4 worm cellular contexts compared by ENCODE assay signal in genomic region chrII:6061495-6061894, ce11.
TF ChIP-seq lines count a peak whose summit lies in the region.

No protein-coding gene starts in this region.

TF ChIP-seq in whole organism, L2 larva, 48 proteins besides CTCF, POLR2A, EP300 and RAD21 (continues in another document):
- no peak for TF ChIP-seq ZK546.5 (tag; optimal IDR thresholded peaks at IDR 0.05; lab: Kevin White, UChicago)
- TF ChIP-seq R02D3.7 (tag; optimal IDR thresholded peaks at IDR 0.05; lab: Kevin White, UChicago), result no peak
- no peak for TF ChIP-seq elt-1 (tag; optimal IDR thresholded peaks at IDR 0.05; lab: Kevin White, UChicago)
- TF ChIP-seq skn-1 (tag; optimal IDR thresholded peaks at IDR 0.05; lab: Kevin White, UChicago), result no peak
- peak; percentile 72 for TF ChIP-seq snpc-4 (tag; optimal IDR thresholded peaks at IDR 0.05; lab: Kevin White, UChicago)
- peak; percentile 56 for TF ChIP-seq nhr-129 (tag; optimal IDR thresholded peaks at IDR 0.05; lab: Kevin White, UChicago)
- no peak for TF ChIP-seq nhr-12 (tag; optimal IDR thresholded peaks at IDR 0.05; lab: Kevin White, UChicago)
- peak; percentile 95 for TF ChIP-seq sma-9 (GFP tag; optimal IDR thresholded peaks at IDR 0.05; lab: Kevin White, UChicago)
- no peak for TF ChIP-seq sma-9 (tag; optimal IDR thresholded peaks at IDR 0.05; lab: Kevin White, UChicago)
- no peak for TF ChIP-seq elt-3 (tag; optimal IDR thresholded peaks at IDR 0.05; lab: Kevin White, UChicago)
- no peak for TF ChIP-seq nhr-25 (tag; optimal IDR thresholded peaks at IDR 0.05; lab: Kevin White, UChicago)
- TF ChIP-seq nhr-21 (tag; optimal IDR thresholded peaks at IDR 0.05; lab: Kevin White, UChicago), result peak; percentile 79
- no peak for TF ChIP-seq ceh-82 (tag; optimal IDR thresholded peaks at IDR 0.05; lab: Kevin White, UChicago)
- TF ChIP-seq ztf-4 (tag; optimal IDR thresholded peaks at IDR 0.05; lab: Kevin White, UChicago), result peak; percentile 43
- TF ChIP-seq sma-3 (GFP tag; optimal IDR thresholded peaks at IDR 0.05; lab: Kevin White, UChicago), result peak; percentile 90
- no peak for TF ChIP-seq Y55F3AM.14 (GFP tag; optimal IDR thresholded peaks at IDR 0.05; lab: Kevin White, UChicago)
- peak; percentile 45 for TF ChIP-seq ceh-16 (tag; optimal IDR thresholded peaks at IDR 0.05; lab: Kevin White, UChicago)
- peak; percentile 98 for TF ChIP-seq gmeb-1 (tag; optimal IDR thresholded peaks at IDR 0.05; lab: Kevin White, UChicago)
- no peak for TF ChIP-seq ama-1 (optimal IDR thresholded peaks at IDR 0.05; lab: Kevin White, UChicago)
- no peak for TF ChIP-seq aly-2 (tag; optimal IDR thresholded peaks at IDR 0.05; lab: Kevin White, UChicago)
- TF ChIP-seq F13H6.1 (tag; optimal IDR thresholded peaks at IDR 0.05; lab: Kevin White, UChicago), result peak; percentile 83
- peak; percentile 36 for TF ChIP-seq egl-27 (tag; optimal IDR thresholded peaks at IDR 0.05; lab: Kevin White, UChicago)
- TF ChIP-seq fos-1 (tag; optimal IDR thresholded peaks at IDR 0.05; lab: Kevin White, UChicago), result peak; percentile 5
- TF ChIP-seq lin-39 (tag; optimal IDR thresholded peaks at IDR 0.05; lab: Kevin White, UChicago), result no peak

TF ChIP-seq in whole organism, L4 larva, 104 proteins besides CTCF, POLR2A, EP300 and RAD21 (continues in another document):
- no peak for TF ChIP-seq mep-1 (tag; optimal IDR thresholded peaks at IDR 0.05; lab: Kevin White, UChicago)
- peak; percentile 48 for TF ChIP-seq nhr-48 (tag; optimal IDR thresholded peaks at IDR 0.05; lab: Kevin White, UChicago)
- no peak for TF ChIP-seq nhr-25 (tag; optimal IDR thresholded peaks at IDR 0.05; lab: Kevin White, UChicago; ENCODE audit: borderline replicate concordance, insufficient read depth)
- no peak for TF ChIP-seq fkh-10 (GFP tag; optimal IDR thresholded peaks at IDR 0.05; lab: Kevin White, UChicago)
- TF ChIP-seq T26A8.4 (GFP tag; IDR thresholded peaks at IDR 0.05; lab: Robert Waterston, UW), result 0 out of 2 replicates have a peak, but pooled peaks have one; percentile 19
- TF ChIP-seq daf-12 (tag; optimal IDR thresholded peaks at IDR 0.05; lab: Kevin White, UChicago), result no peak
- TF ChIP-seq dmd-6 (GFP tag; IDR thresholded peaks at IDR 0.05; lab: Robert Waterston, UW), result peak; percentile 64
- TF ChIP-seq snpc-1.2 (GFP tag; IDR thresholded peaks at IDR 0.05; lab: Robert Waterston, UW), result no peak
- TF ChIP-seq lin-29 (GFP tag; IDR thresholded peaks at IDR 0.05; lab: Robert Waterston, UW), result no peak
- peak; percentile 52 for TF ChIP-seq rbr-2 (tag; optimal IDR thresholded peaks at IDR 0.05; lab: Kevin White, UChicago)
- TF ChIP-seq aha-1 (tag; lab: Kevin White, UChicago), result peak; percentile 95
- peak in 1 of 2 experiments; percentile 86 for TF ChIP-seq unc-62 (GFP tag; optimal IDR thresholded peaks at IDR 0.05 in 1 of 2; lab: Kevin White, UChicago)
- no peak for TF ChIP-seq unc-62 (tag; optimal IDR thresholded peaks at IDR 0.05; lab: Kevin White, UChicago)
- no peak for TF ChIP-seq egl-27 (tag; optimal IDR thresholded peaks at IDR 0.05; lab: Kevin White, UChicago)
- TF ChIP-seq T20F7.1 (GFP tag; optimal IDR thresholded peaks at IDR 0.05; lab: Kevin White, UChicago), result peak; percentile 51
- TF ChIP-seq F10B5.3 (tag; optimal IDR thresholded peaks at IDR 0.05; lab: Kevin White, UChicago), result peak; percentile 11
- TF ChIP-seq ctbp-1 (GFP tag; IDR thresholded peaks at IDR 0.05; lab: Robert Waterston, UW), result 0 out of 2 replicates have a peak, but pooled peaks have one; percentile 51
- no peak for TF ChIP-seq zip-2 (tag; optimal IDR thresholded peaks at IDR 0.05; lab: Kevin White, UChicago)
- peak; percentile 99 for TF ChIP-seq mes-2 (tag; optimal IDR thresholded peaks at IDR 0.05; lab: Kevin White, UChicago; ENCODE audit: poor library complexity, severe bottlenecking)
- TF ChIP-seq D1046.2 (GFP tag; IDR thresholded peaks at IDR 0.05; lab: Robert Waterston, UW), result no peak
- no peak for TF ChIP-seq spr-1 (tag; optimal IDR thresholded peaks at IDR 0.05; lab: Kevin White, UChicago)
- no peak for TF ChIP-seq Y75B8A.6 (GFP tag; IDR thresholded peaks at IDR 0.05; lab: Robert Waterston, UW)
- no peak for TF ChIP-seq fos-1 (tag; optimal IDR thresholded peaks at IDR 0.05; lab: Kevin White, UChicago)

TF ChIP-seq in whole organism, late embryonic, 69 proteins besides CTCF, POLR2A, EP300 and RAD21 (continues in another document):
- peak; percentile 73 for TF ChIP-seq mec-3 (tag; optimal IDR thresholded peaks at IDR 0.05; lab: Kevin White, UChicago; ENCODE audit: borderline replicate concordance)
- peak; percentile 32 for TF ChIP-seq pqm-1 (tag; optimal IDR thresholded peaks at IDR 0.05; lab: Kevin White, UChicago)
- TF ChIP-seq unc-55 (GFP tag; optimal IDR thresholded peaks at IDR 0.05; lab: Kevin White, UChicago), result no peak
- TF ChIP-seq ceh-6 (GFP tag; optimal IDR thresholded peaks at IDR 0.05; lab: Kevin White, UChicago), result no peak
- TF ChIP-seq dve-1 (tag; optimal IDR thresholded peaks at IDR 0.05; lab: Kevin White, UChicago), result no peak
- no peak for TF ChIP-seq ceh-45 (GFP tag; IDR thresholded peaks at IDR 0.05; lab: Robert Waterston, UW)
- no peak for TF ChIP-seq pat-9 (tag; optimal IDR thresholded peaks at IDR 0.05; lab: Kevin White, UChicago)
- no peak for TF ChIP-seq hlh-30 (tag; optimal IDR thresholded peaks at IDR 0.05; lab: Kevin White, UChicago; ENCODE audit: insufficient read depth)
- TF ChIP-seq ceh-2 (tag; optimal IDR thresholded peaks at IDR 0.05; lab: Kevin White, UChicago), result peak; percentile 90
- TF ChIP-seq hlh-8 (tag; optimal IDR thresholded peaks at IDR 0.05; lab: Kevin White, UChicago), result peak; percentile 93
- no peak for TF ChIP-seq sox-4 (tag; optimal IDR thresholded peaks at IDR 0.05; lab: Kevin White, UChicago)
- no peak for TF ChIP-seq npax-4 (tag; optimal IDR thresholded peaks at IDR 0.05; lab: Kevin White, UChicago)
- TF ChIP-seq unc-42 (tag; optimal IDR thresholded peaks at IDR 0.05; lab: Kevin White, UChicago), result peak; percentile 70
- TF ChIP-seq nfya-1 (tag; optimal IDR thresholded peaks at IDR 0.05; lab: Kevin White, UChicago), result no peak
- TF ChIP-seq K09A11.1 (tag; optimal IDR thresholded peaks at IDR 0.05; lab: Kevin White, UChicago; ENCODE audit: insufficient read depth), result no peak
- TF ChIP-seq ets-4 (tag; optimal IDR thresholded peaks at IDR 0.05; lab: Kevin White, UChicago), result peak; percentile 95
- no peak for TF ChIP-seq pros-1 (tag; optimal IDR thresholded peaks at IDR 0.05; lab: Kevin White, UChicago)
- peak; percentile 72 for TF ChIP-seq ref-2 (tag; optimal IDR thresholded peaks at IDR 0.05; lab: Kevin White, UChicago)
- no peak for TF ChIP-seq nhr-11 (tag; optimal IDR thresholded peaks at IDR 0.05; lab: Kevin White, UChicago)
- TF ChIP-seq ceh-34 (tag; optimal IDR thresholded peaks at IDR 0.05; lab: Kevin White, UChicago), result peak; percentile 43
- no peak for TF ChIP-seq unc-86 (tag; optimal IDR thresholded peaks at IDR 0.05; lab: Kevin White, UChicago)
- TF ChIP-seq elt-4 (tag; optimal IDR thresholded peaks at IDR 0.05; lab: Kevin White, UChicago), result no peak
- no peak for TF ChIP-seq Y22D7AL.16 (tag; optimal IDR thresholded peaks at IDR 0.05; lab: Kevin White, UChicago)
- TF ChIP-seq madf-2 (tag; optimal IDR thresholded peaks at IDR 0.05; lab: Kevin White, UChicago), result no peak
- TF ChIP-seq hlh-6 (tag; optimal IDR thresholded peaks at IDR 0.05; lab: Kevin White, UChicago), result no peak
- TF ChIP-seq ceh-30 (tag; optimal IDR thresholded peaks at IDR 0.05; lab: Kevin White, UChicago), result no peak

TF ChIP-seq in whole organism, mixed stage, embryonic, 35 proteins besides CTCF, POLR2A, EP300 and RAD21:
- TF ChIP-seq unc-120 (tag; optimal IDR thresholded peaks at IDR 0.05; lab: Kevin White, UChicago; ENCODE audit: poor library complexity, severe bottlenecking), result no peak
- TF ChIP-seq lin-13 (tag; optimal IDR thresholded peaks at IDR 0.05; lab: Kevin White, UChicago), result peak; percentile 37
- no peak for TF ChIP-seq lsy-2 (tag; optimal IDR thresholded peaks at IDR 0.05; lab: Kevin White, UChicago)
- peak; percentile 2 for TF ChIP-seq cnd-1 (tag; optimal IDR thresholded peaks at IDR 0.05; lab: Kevin White, UChicago)
- peak; percentile 25 for TF ChIP-seq pha-4 (tag; optimal IDR thresholded peaks at IDR 0.05; lab: Kevin White, UChicago)
- TF ChIP-seq mab-5 (tag; optimal IDR thresholded peaks at IDR 0.05; lab: Kevin White, UChicago), result peak; percentile 10
- no peak for TF ChIP-seq nhr-12 (tag; optimal IDR thresholded peaks at IDR 0.05; lab: Kevin White, UChicago)
- no peak for TF ChIP-seq bed-3 (GFP tag; optimal IDR thresholded peaks at IDR 0.05; lab: Kevin White, UChicago)
